Worm (Caenorhabditis elegans) whole organism, young adult: ENCODE measurements around the gene best-5.

Experiments used
- B0019.2 ChIP-seq: fragments of 200-800 bp; sonication (Bioruptor generic); conservative IDR thresholded peaks from 2 replicates; pipeline ENCODE4 v1.3.6; 2022; ENCODE audit warnings: missing genetic modification reagents, missing genetic modification characterization, missing compliant biosample characterization
- B0261.1 ChIP-seq: sonication (generic microtip); optimal IDR thresholded peaks from 2 replicates; lab custom pipeline; 2016; ENCODE audit warnings: mild to moderate bottlenecking, missing genetic modification characterization, moderate library complexity, missing compliant biosample characterization
- B0336.3 ChIP-seq: fragments of 200-800 bp; sonication (Bioruptor generic); IDR thresholded peaks from 2 replicates; pipeline ENCODE4 v1.3.6; 2022; ENCODE audit warnings: missing genetic modification characterization, missing compliant biosample characterization
- C06A6.2 ChIP-seq: fragments of 200-800 bp; sonication (Bioruptor generic); conservative IDR thresholded peaks from 2 replicates; pipeline ENCODE4 v1.3.6; 2022; ENCODE audit warnings: missing genetic modification characterization, missing compliant biosample characterization
- F10E7.11 ChIP-seq: sonication (generic microtip); optimal IDR thresholded peaks from 2 replicates; lab custom pipeline; 2017; ENCODE audit warnings: mild to moderate bottlenecking, missing genetic modification characterization, moderate library complexity, missing compliant biosample characterization
- F22D6.2 ChIP-seq: sonication (generic microtip); optimal IDR thresholded peaks from 2 replicates; lab custom pipeline; 2016; ENCODE audit warnings: mild to moderate bottlenecking, missing genetic modification characterization, missing compliant biosample characterization
- F33H1.4 ChIP-seq: fragments of 200-800 bp; sonication (Bioruptor generic); IDR thresholded peaks from 2 replicates; pipeline ENCODE4 v1.3.6; 2022; ENCODE audit warnings: missing genetic modification reagents, missing genetic modification characterization, missing compliant biosample characterization
- F37B4.10 ChIP-seq: fragments of 200-800 bp; sonication (Bioruptor generic); IDR thresholded peaks from 2 replicates; pipeline ENCODE4 v1.3.6; 2022; ENCODE audit warnings: missing genetic modification characterization, missing compliant biosample characterization
- F52B5.7 ChIP-seq: sonication (generic microtip); optimal IDR thresholded peaks from 2 replicates; lab custom pipeline; 2016; ENCODE audit warnings: mild to moderate bottlenecking, missing genetic modification characterization, missing compliant biosample characterization
- F55B11.4 ChIP-seq: sonication (generic microtip); optimal IDR thresholded peaks from 2 replicates; lab custom pipeline; 2016; ENCODE audit warnings: missing compliant biosample characterization, missing genetic modification characterization, borderline replicate concordance; ENCODE audit not compliant: insufficient read depth
- K11D2.4 ChIP-seq: fragments of 200-800 bp; sonication (Bioruptor generic); IDR thresholded peaks from 2 replicates; pipeline ENCODE4 v1.3.6; 2022; ENCODE audit warnings: missing genetic modification reagents, missing genetic modification characterization, missing compliant biosample characterization
- Y95B8A.8 ChIP-seq: fragments of 200-800 bp; sonication (Bioruptor generic); IDR thresholded peaks from 2 replicates; pipeline ENCODE4 v1.3.6; 2022; ENCODE audit warnings: missing genetic modification reagents, missing genetic modification characterization, missing compliant biosample characterization
- atf-7 ChIP-seq: sonication (generic microtip); optimal IDR thresholded peaks from 2 replicates; lab custom pipeline; 2017; ENCODE audit warnings: mild to moderate bottlenecking, missing genetic modification characterization, missing compliant biosample characterization
- bed-2 ChIP-seq: fragments of 200-800 bp; sonication (Bioruptor generic); IDR thresholded peaks from 2 replicates; pipeline ENCODE4 v1.3.6; 2022; ENCODE audit warnings: missing genetic modification reagents, missing genetic modification characterization, missing compliant biosample characterization
- cebp-1 ChIP-seq, 2 experiments: fragments of 200-800 bp in 1 of 2; sonication (Bioruptor generic) in 1 of 2; sonication (generic microtip) in 1 of 2; IDR thresholded peaks in 1 of 2; optimal IDR thresholded peaks in 1 of 2; 2 replicates each; pipeline versions ENCODE4 v1.3.6 to Lab custom; 2017 to 2022; ENCODE audit warnings: missing compliant biosample characterization in 2 of 2, missing genetic modification characterization in 2 of 2, mild to moderate bottlenecking in 1 of 2, missing genetic modification reagents in 1 of 2, moderate library complexity in 1 of 2
- dox-1 ChIP-seq: fragments of 200-800 bp; sonication (Bioruptor generic); IDR thresholded peaks from 2 replicates; pipeline ENCODE4 v1.3.6; 2022; ENCODE audit warnings: missing genetic modification reagents, missing genetic modification characterization, missing compliant biosample characterization
- hlh-26 ChIP-seq: fragments of 200-800 bp; sonication (Bioruptor generic); conservative IDR thresholded peaks from 2 replicates; pipeline ENCODE4 v1.3.6; 2022; ENCODE audit warnings: missing genetic modification reagents, missing genetic modification characterization, missing compliant biosample characterization
- lir-1 ChIP-seq: fragments of 200-800 bp; sonication (Bioruptor generic); conservative IDR thresholded peaks from 2 replicates; pipeline ENCODE4 v1.3.6; 2022; ENCODE audit warnings: missing genetic modification reagents, missing genetic modification characterization, missing compliant biosample characterization
- lsl-1 ChIP-seq: fragments of 200-800 bp; sonication (Bioruptor generic); optimal IDR thresholded peaks from 2 replicates; lab custom pipeline; 2018; ENCODE audit warnings: mild to moderate bottlenecking, missing genetic modification characterization, moderate library complexity, missing compliant biosample characterization
- lsy-27 ChIP-seq: sonication (generic microtip); optimal IDR thresholded peaks from 2 replicates; lab custom pipeline; 2017; ENCODE audit warnings: missing genetic modification characterization, mild to moderate bottlenecking, missing compliant biosample characterization, antibody characterized with exemption, missing genotype, borderline replicate concordance; ENCODE audit not compliant: insufficient read depth
- madf-10 ChIP-seq: sonication (generic microtip); optimal IDR thresholded peaks from 2 replicates; lab custom pipeline; 2016; ENCODE audit warnings: mild to moderate bottlenecking, missing genetic modification characterization, missing compliant biosample characterization
- madf-3 ChIP-seq: fragments of 200-800 bp; sonication (Bioruptor generic); IDR thresholded peaks from 2 replicates; pipeline ENCODE4 v1.3.6; 2022; ENCODE audit warnings: missing genetic modification reagents, missing genetic modification characterization, missing compliant biosample characterization
- mel-28 ChIP-seq: sonication (generic microtip); optimal IDR thresholded peaks from 2 replicates; lab custom pipeline; 2016; ENCODE audit warnings: borderline replicate concordance, mild to moderate bottlenecking, missing genetic modification characterization, missing compliant biosample characterization
- mes-4 ChIP-seq: sonication (generic microtip); optimal IDR thresholded peaks from 2 replicates; lab custom pipeline; 2016; ENCODE audit warnings: missing genotype, missing genetic modification characterization, missing compliant biosample characterization
- mxl-1 ChIP-seq: sonication (generic microtip); optimal IDR thresholded peaks from 2 replicates; lab custom pipeline; 2016; ENCODE audit warnings: missing genetic modification characterization, missing compliant biosample characterization
- nhr-179 ChIP-seq: sonication (generic microtip); optimal IDR thresholded peaks from 2 replicates; lab custom pipeline; 2016; ENCODE audit warnings: mild to moderate bottlenecking, missing genetic modification characterization, missing compliant biosample characterization
- nhr-27 ChIP-seq: fragments of 200-800 bp; sonication (Bioruptor generic); optimal IDR thresholded peaks from 2 replicates; lab custom pipeline; 2018; ENCODE audit warnings: mild to moderate bottlenecking, missing genetic modification characterization, moderate library complexity, missing compliant biosample characterization
- nhr-80 ChIP-seq: sonication (generic microtip); optimal IDR thresholded peaks from 2 replicates; lab custom pipeline; 2016; ENCODE audit warnings: missing genetic modification characterization, missing compliant biosample characterization
- pbrm-1 ChIP-seq: fragments of 200-800 bp; sonication (Bioruptor generic); IDR thresholded peaks from 2 replicates; pipeline ENCODE4 v1.3.6; 2022; ENCODE audit warnings: missing genetic modification reagents, missing genetic modification characterization, missing compliant biosample characterization
- rec-8 ChIP-seq, 2 experiments: sonication (generic microtip); optimal IDR thresholded peaks; 2 replicates each; lab custom pipeline; 2016; ENCODE audit warnings: mild to moderate bottlenecking in 2 of 2, missing genetic modification characterization in 2 of 2, missing genetic modification reagents in 2 of 2, missing genotype in 2 of 2, missing biosample characterization in 1 of 2, missing compliant biosample characterization in 1 of 2, moderate library complexity in 1 of 2
- snpc-1.3 ChIP-seq: sonication (generic microtip); optimal IDR thresholded peaks from 2 replicates; lab custom pipeline; 2017; ENCODE audit warnings: missing genetic modification characterization, mild to moderate bottlenecking, missing compliant biosample characterization, antibody characterized with exemption, moderate library complexity, missing genotype, missing genetic modification reagents; ENCODE audit not compliant: insufficient read depth
- snpc-3.4 ChIP-seq: sonication (generic microtip); optimal IDR thresholded peaks from 2 replicates; lab custom pipeline; 2017; ENCODE audit warnings: missing genetic modification characterization, mild to moderate bottlenecking, missing compliant biosample characterization, antibody characterized with exemption, moderate library complexity, missing genotype, missing genetic modification reagents
- snpc-4 ChIP-seq, 5 experiments: fragments of 150-350 bp in 1 of 5; sonication (generic microtip) in 4 of 5; optimal IDR thresholded peaks; 2 replicates each; lab custom pipeline; 2014 to 2018; ENCODE audit warnings: missing genetic modification characterization in 5 of 5, missing biosample characterization in 3 of 5, antibody characterized with exemption in 2 of 5, mild to moderate bottlenecking in 2 of 5, missing compliant biosample characterization in 2 of 5, missing genotype in 2 of 5, moderate library complexity in 2 of 5, missing genetic modification reagents in 1 of 5
- tbp1 ChIP-seq: fragments of 200-800 bp; sonication (Bioruptor generic); optimal IDR thresholded peaks from 2 replicates; lab custom pipeline; 2018; ENCODE audit warnings: mild to moderate bottlenecking, missing genetic modification characterization, missing compliant biosample characterization
- zfh-2 ChIP-seq: fragments of 200-800 bp; sonication (Bioruptor generic); conservative IDR thresholded peaks from 2 replicates; pipeline ENCODE4 v1.3.6; 2022; ENCODE audit warnings: missing genetic modification reagents, missing genetic modification characterization, missing compliant biosample characterization
- zim-3 ChIP-seq: sonication (generic microtip); optimal IDR thresholded peaks from 2 replicates; lab custom pipeline; 2017; ENCODE audit warnings: mild to moderate bottlenecking, missing genetic modification characterization, moderate library complexity, missing compliant biosample characterization
- ztf-6 ChIP-seq: fragments of 200-800 bp; sonication (Bioruptor generic); IDR thresholded peaks from 2 replicates; pipeline ENCODE4 v1.3.6; 2022; ENCODE audit warnings: missing genetic modification reagents, missing genetic modification characterization, missing compliant biosample characterization

Gene best-5

DNA sequence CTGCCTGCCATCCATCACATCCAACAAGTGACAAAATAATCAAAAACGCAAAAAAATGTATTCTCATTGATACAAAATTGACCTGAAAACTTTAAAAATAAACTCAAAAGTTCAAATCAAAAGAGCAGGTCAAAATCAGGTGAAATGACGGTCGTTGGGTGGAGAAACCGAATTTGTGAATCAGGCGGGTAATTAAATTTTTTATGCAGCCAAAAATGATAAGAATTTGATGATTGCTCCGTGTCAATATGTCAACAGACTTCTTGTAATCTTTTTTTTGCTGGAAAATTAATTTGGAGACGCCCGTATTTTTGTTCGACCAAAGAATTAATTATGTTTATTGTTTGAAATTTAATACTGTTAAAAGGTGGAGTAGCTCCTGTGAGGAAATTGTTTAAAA lies 23.8 kb upstream of the best-5 start, which contains the start of gene ncx-6:
ncx-6 (minus strand) TSS at position 88 of the 400 bp plus-strand sequence.
- TF ChIP-seq lsl-1 (GFP tag; lab: Kevin White, UChicago): no peak
- TF ChIP-seq F22D6.2 (tag; lab: Kevin White, UChicago): no peak
- no peak for TF ChIP-seq K11D2.4
- TF ChIP-seq B0019.2 (GFP tag; lab: Robert Waterston, UW): no peak
- TF ChIP-seq nhr-179: no peak
- TF ChIP-seq snpc-4 (GFP tag; optimal IDR thresholded peaks at IDR 0.05; lab: Kevin White, UChicago): no peak
- peak in 1 of 4 experiments; percentile 16 for TF ChIP-seq snpc-4 (tag; optimal IDR thresholded peaks at IDR 0.05; lab: Kevin White, UChicago)
- TF ChIP-seq madf-10 (tag; lab: Kevin White, UChicago): no peak
- TF ChIP-seq zfh-2 (GFP tag; lab: Robert Waterston, UW): no peak
- TF ChIP-seq nhr-80 (tag; lab: Kevin White, UChicago): peak; percentile 53
- TF ChIP-seq mes-4 (tag; lab: Kevin White, UChicago): no peak
- no peak for TF ChIP-seq cebp-1 (GFP tag; IDR thresholded peaks at IDR 0.05; lab: Robert Waterston, UW)
- TF ChIP-seq cebp-1 (tag; optimal IDR thresholded peaks at IDR 0.05; lab: Kevin White, UChicago): no peak
- no peak for TF ChIP-seq rec-8 (tag; optimal IDR thresholded peaks at IDR 0.05; lab: Kevin White, UChicago)
- no peak for TF ChIP-seq dox-1 (GFP tag; lab: Robert Waterston, UW)
- TF ChIP-seq lsy-27 (tag; lab: Kevin White, UChicago): no peak
- no peak for TF ChIP-seq nhr-27 (tag; lab: Kevin White, UChicago)
- no peak for TF ChIP-seq ztf-6
- no peak for TF ChIP-seq tbp1 (GFP tag; lab: Kevin White, UChicago)

DNA sequence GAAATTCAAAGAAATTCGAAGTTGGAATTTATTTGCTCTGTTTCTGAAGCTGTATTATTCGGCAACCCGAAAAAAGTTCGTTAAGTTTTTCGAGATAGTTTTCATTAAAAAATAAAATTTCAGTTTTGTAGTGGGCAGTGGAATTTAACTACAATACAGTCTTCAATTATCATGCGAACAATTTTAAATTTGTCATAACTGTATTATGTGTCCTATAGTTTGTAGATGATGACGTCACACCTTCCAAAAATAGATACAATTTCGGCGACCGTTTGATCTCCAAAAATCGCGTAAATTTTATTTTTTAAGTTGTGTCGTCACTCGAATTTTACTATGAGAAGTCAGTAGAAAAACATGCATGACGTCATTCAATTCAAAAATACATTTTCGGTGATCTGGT lies 23.1 kb upstream of the best-5 start:
- no peak for TF ChIP-seq atf-7
- no peak for TF ChIP-seq B0336.3 (GFP tag; lab: Robert Waterston, UW)
- no peak for TF ChIP-seq snpc-4 (GFP tag; optimal IDR thresholded peaks at IDR 0.05; lab: Kevin White, UChicago)
- TF ChIP-seq snpc-4 (tag; optimal IDR thresholded peaks at IDR 0.05; lab: Kevin White, UChicago): no peak
- no peak for TF ChIP-seq C06A6.2 (GFP tag; lab: Robert Waterston, UW)
- no peak for TF ChIP-seq hlh-26 (GFP tag; lab: Robert Waterston, UW)
- no peak for TF ChIP-seq mxl-1 (tag; lab: Kevin White, UChicago)
- TF ChIP-seq lir-1 (GFP tag; lab: Robert Waterston, UW): no peak

DNA sequence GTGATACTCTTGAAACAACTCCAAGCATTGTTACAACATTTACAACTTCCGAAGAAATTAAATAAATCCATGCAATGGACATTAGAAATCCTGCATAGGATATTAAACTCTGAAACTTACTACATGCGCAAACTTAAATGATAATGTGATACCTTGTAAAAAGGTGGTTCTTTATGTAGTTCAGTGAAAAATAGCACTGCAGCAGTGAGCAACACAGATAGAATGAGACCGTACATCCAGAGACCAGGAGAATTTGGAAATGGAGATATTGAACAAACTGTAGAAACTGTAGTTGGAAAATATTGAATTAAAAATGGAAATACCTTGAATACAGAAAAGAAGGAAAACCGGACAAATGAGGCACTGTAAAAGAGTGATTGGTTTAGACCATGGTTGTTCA lies 21.1 kb upstream of the best-5 start:
- TF ChIP-seq F37B4.10 (GFP tag; lab: Robert Waterston, UW) (no peak), mel-28 (no peak), F55B11.4 (tag; lab: Kevin White, UChicago) (no peak), B0336.3 (GFP tag; lab: Robert Waterston, UW) (no peak), F10E7.11 (no peak), bed-2 (GFP tag; lab: Robert Waterston, UW) (no peak), madf-3 (GFP tag; lab: Robert Waterston, UW) (no peak), pbrm-1 (GFP tag; lab: Robert Waterston, UW) (no peak), Y95B8A.8 (GFP tag; lab: Robert Waterston, UW) (no peak), madf-10 (tag; lab: Kevin White, UChicago) (no peak), F33H1.4 (GFP tag; lab: Robert Waterston, UW) (no peak), B0261.1 (tag; lab: Kevin White, UChicago) (no peak), snpc-1.3 (tag; lab: Kevin White, UChicago) (no peak), zim-3 (no peak), F52B5.7 (tag; lab: Kevin White, UChicago) (no peak), snpc-3.4 (tag; lab: Kevin White, UChicago) (no peak)
